Fruit fly (Drosophila melanogaster) whole organism, embryonic: ENCODE measurements around the gene CG15894.

Experiments used
- Adf1 ChIP-seq: fragments of 200-800 bp; sonication (Bioruptor generic); IDR thresholded peaks from 2 replicates; pipeline ENCODE4 v1.3.6; 2022; ENCODE audit warnings: missing biosample characterization, missing genetic modification characterization
- CG10431 ChIP-seq: fragments of 200-800 bp; sonication (Bioruptor generic); optimal IDR thresholded peaks from 3 replicates; lab custom pipeline; 2018; ENCODE audit warnings: missing biosample characterization, mild to moderate bottlenecking, missing genetic modification characterization
- CG10565 ChIP-seq: fragments of 200-800 bp; sonication (Bioruptor generic); optimal IDR thresholded peaks from 3 replicates; lab custom pipeline; 2016; ENCODE audit warnings: missing biosample characterization, mild to moderate bottlenecking, missing genetic modification characterization
- CG11398 ChIP-seq: fragments of 200-800 bp; sonication (Bioruptor generic); optimal IDR thresholded peaks from 2 replicates; lab custom pipeline; 2016; ENCODE audit warnings: missing biosample characterization, missing genetic modification characterization
- CG11696 ChIP-seq: fragments of 200-800 bp; sonication (Bioruptor generic); IDR thresholded peaks from 2 replicates; pipeline ENCODE4 v1.3.6; 2022; ENCODE audit warnings: missing biosample characterization, missing genetic modification characterization
- CG11723 ChIP-seq: fragments of 200-800 bp; sonication (Bioruptor generic); optimal IDR thresholded peaks from 2 replicates; lab custom pipeline; 2017; ENCODE audit warnings: missing biosample characterization, mild to moderate bottlenecking, missing genetic modification characterization
- CG12219 ChIP-seq: fragments of 200-800 bp; sonication (Bioruptor generic); optimal IDR thresholded peaks from 3 replicates; lab custom pipeline; 2018; ENCODE audit warnings: missing biosample characterization, mild to moderate bottlenecking, missing genetic modification characterization
- CG12236 ChIP-seq: fragments of 200-800 bp; sonication (Bioruptor generic); optimal IDR thresholded peaks from 2 replicates; lab custom pipeline; 2016; ENCODE audit warnings: missing biosample characterization, missing genetic modification characterization
- CG12942 ChIP-seq: fragments of 200-800 bp; sonication (Bioruptor generic); optimal IDR thresholded peaks from 3 replicates; lab custom pipeline; 2016; ENCODE audit warnings: missing biosample characterization, missing genetic modification characterization
- CG13775 ChIP-seq: fragments of 200-800 bp; sonication (Bioruptor generic); optimal IDR thresholded peaks from 3 replicates; lab custom pipeline; 2017; ENCODE audit warnings: missing biosample characterization, mild to moderate bottlenecking, missing genetic modification characterization
- CG15696 ChIP-seq: fragments of 200-800 bp; sonication (Bioruptor generic); optimal IDR thresholded peaks from 2 replicates; lab custom pipeline; 2019; ENCODE audit warnings: missing biosample characterization, mild to moderate bottlenecking, missing genetic modification characterization, moderate library complexity
- CG17361 ChIP-seq: fragments of 200-800 bp; sonication (Bioruptor generic); IDR thresholded peaks from 3 replicates; pipeline ENCODE4 v1.3.6; 2022; ENCODE audit warnings: missing biosample characterization, missing genetic modification characterization
- CG17912 ChIP-seq: fragments of 200-800 bp; sonication (Bioruptor generic); optimal IDR thresholded peaks from 2 replicates; lab custom pipeline; 2018; ENCODE audit warnings: missing biosample characterization, mild to moderate bottlenecking, missing genetic modification characterization
- CG18619 ChIP-seq: fragments of 200-800 bp; sonication (Bioruptor generic); optimal IDR thresholded peaks from 3 replicates; lab custom pipeline; 2017; ENCODE audit warnings: missing biosample characterization, mild to moderate bottlenecking, missing genetic modification characterization
- CG2199 ChIP-seq: fragments of 200-800 bp; sonication (Bioruptor generic); IDR thresholded peaks from 3 replicates; pipeline ENCODE4 v1.3.6; 2022; ENCODE audit warnings: missing biosample characterization, missing genetic modification characterization
- CG2202 ChIP-seq: fragments of 200-800 bp; sonication (Bioruptor generic); optimal IDR thresholded peaks from 2 replicates; lab custom pipeline; 2018; ENCODE audit warnings: missing biosample characterization, mild to moderate bottlenecking, missing genetic modification characterization
- CG3065 ChIP-seq: fragments of 200-800 bp; sonication (Bioruptor generic); optimal IDR thresholded peaks from 2 replicates; lab custom pipeline; 2016; ENCODE audit warnings: missing biosample characterization, missing genetic modification characterization
- CG3163 ChIP-seq: fragments of 200-800 bp; sonication (Bioruptor generic); optimal IDR thresholded peaks from 3 replicates; lab custom pipeline; 2016; ENCODE audit warnings: missing biosample characterization, missing genetic modification characterization
- CG7839 ChIP-seq: fragments of 200-800 bp; sonication (Bioruptor generic); optimal IDR thresholded peaks from 3 replicates; lab custom pipeline; 2018; ENCODE audit warnings: missing biosample characterization, mild to moderate bottlenecking, missing genetic modification characterization, moderate library complexity
- CG7963 ChIP-seq: fragments of 200-800 bp; sonication (Bioruptor generic); IDR thresholded peaks from 3 replicates; pipeline ENCODE4 v1.3.6; 2022; ENCODE audit warnings: missing biosample characterization, missing genetic modification characterization; ENCODE audit not compliant: partially characterized antibody
- CG9932 ChIP-seq: fragments of 200-800 bp; sonication (Bioruptor generic); IDR thresholded peaks from 2 replicates; pipeline ENCODE4 v1.3.6; 2022; ENCODE audit warnings: missing biosample characterization, missing genetic modification characterization
- CTCF ChIP-seq: fragments of 200-800 bp; sonication (Bioruptor generic); optimal IDR thresholded peaks from 2 replicates; lab custom pipeline; 2017; ENCODE audit warnings: missing biosample characterization, mild to moderate bottlenecking, missing genetic modification characterization, moderate library complexity
- Camta ChIP-seq: fragments of 200-800 bp; sonication (Bioruptor generic); optimal IDR thresholded peaks from 2 replicates; lab custom pipeline; 2016; ENCODE audit warnings: missing biosample characterization, missing genetic modification characterization
- Doc3 ChIP-seq: fragments of 200-800 bp; sonication (Bioruptor generic); IDR thresholded peaks from 3 replicates; pipeline ENCODE4 v1.3.6; 2022; ENCODE audit warnings: missing biosample characterization, missing genetic modification characterization; ENCODE audit not compliant: partially characterized antibody
- HLHmδ ChIP-seq: fragments of 200-800 bp; sonication (Bioruptor generic); optimal IDR thresholded peaks from 2 replicates; lab custom pipeline; 2018; ENCODE audit warnings: missing biosample characterization, mild to moderate bottlenecking, missing genetic modification characterization, moderate library complexity
- Hmr ChIP-seq: fragments of 200-800 bp; sonication (Bioruptor generic); optimal IDR thresholded peaks from 3 replicates; lab custom pipeline; 2017; ENCODE audit warnings: mild to moderate bottlenecking, missing biosample characterization, missing genetic modification reagents, missing genetic modification characterization
- Hr51 ChIP-seq, 2 experiments: fragments of 200-800 bp; sonication (Bioruptor generic); optimal IDR thresholded peaks; 2 replicates in 1 of 2; 3 replicates in 1 of 2; lab custom pipeline; 2016 to 2018; ENCODE audit warnings: missing biosample characterization in 2 of 2, missing genetic modification characterization in 2 of 2, mild to moderate bottlenecking in 1 of 2, moderate library complexity in 1 of 2
- Neu2 ChIP-seq: fragments of 200-800 bp; sonication (Bioruptor generic); optimal IDR thresholded peaks from 3 replicates; lab custom pipeline; 2016; ENCODE audit warnings: missing biosample characterization, missing genetic modification characterization, borderline replicate concordance
- Oli ChIP-seq: fragments of 200-800 bp; sonication (Bioruptor generic); optimal IDR thresholded peaks from 2 replicates; lab custom pipeline; 2018; ENCODE audit warnings: missing biosample characterization, mild to moderate bottlenecking, missing genetic modification characterization, moderate library complexity
- Pdp1 ChIP-seq, 2 experiments: fragments of 200-800 bp; sonication (Bioruptor generic); optimal IDR thresholded peaks; 3 replicates each; lab custom pipeline; 2016; ENCODE audit warnings: missing biosample characterization in 2 of 2, missing genetic modification characterization in 2 of 2, mild to moderate bottlenecking in 1 of 2, moderate library complexity in 1 of 2
- Ptx1 ChIP-seq: fragments of 200-800 bp; sonication (Bioruptor generic); IDR thresholded peaks from 2 replicates; pipeline ENCODE4 v1.3.6; 2022; ENCODE audit warnings: missing biosample characterization, missing genetic modification characterization
- Sry-β ChIP-seq: fragments of 200-800 bp; sonication (Bioruptor generic); optimal IDR thresholded peaks from 2 replicates; lab custom pipeline; 2018; ENCODE audit warnings: missing biosample characterization, mild to moderate bottlenecking, missing genetic modification characterization, moderate library complexity
- Usf ChIP-seq: fragments of 200-800 bp; sonication (Bioruptor generic); optimal IDR thresholded peaks from 2 replicates; lab custom pipeline; 2017; ENCODE audit warnings: missing genotype, missing biosample characterization, missing genetic modification characterization
- Xrp1 ChIP-seq: fragments of 200-800 bp; sonication (Bioruptor generic); IDR thresholded peaks from 2 replicates; pipeline ENCODE4 v1.3.6; 2022; ENCODE audit warnings: missing biosample characterization, missing genetic modification characterization
- bab2 ChIP-seq: fragments of 200-800 bp; sonication (Bioruptor generic); optimal IDR thresholded peaks from 2 replicates; lab custom pipeline; 2016; ENCODE audit warnings: missing biosample characterization, missing genetic modification characterization
- dmrt99B ChIP-seq: fragments of 200-800 bp; sonication (Bioruptor generic); optimal IDR thresholded peaks from 2 replicates; lab custom pipeline; 2018; ENCODE audit warnings: missing biosample characterization, mild to moderate bottlenecking, missing genetic modification characterization, moderate library complexity
- ems ChIP-seq: fragments of 200-800 bp; sonication (Bioruptor generic); optimal IDR thresholded peaks from 3 replicates; lab custom pipeline; 2016; ENCODE audit warnings: missing biosample characterization, missing genetic modification characterization
- eyg ChIP-seq: fragments of 200-800 bp; sonication (Bioruptor generic); optimal IDR thresholded peaks from 3 replicates; lab custom pipeline; 2016; ENCODE audit warnings: missing biosample characterization, missing genetic modification characterization
- grau ChIP-seq: fragments of 200-800 bp; optimal IDR thresholded peaks from 3 replicates; lab custom pipeline; 2019; ENCODE audit warnings: missing biosample characterization, mild to moderate bottlenecking, missing genetic modification characterization, moderate library complexity
- gsb-n ChIP-seq: fragments of 200-800 bp; sonication (Bioruptor generic); optimal IDR thresholded peaks from 3 replicates; lab custom pipeline; 2018; ENCODE audit warnings: missing biosample characterization, mild to moderate bottlenecking, missing genetic modification characterization
- ken ChIP-seq: fragments of 200-800 bp; sonication (Bioruptor generic); IDR thresholded peaks from 3 replicates; pipeline ENCODE4 v1.3.6; 2022; ENCODE audit warnings: missing biosample characterization, missing genetic modification characterization
- klu ChIP-seq: fragments of 200-800 bp; sonication (Bioruptor generic); IDR thresholded peaks from 2 replicates; pipeline ENCODE4 v1.3.6; 2022; ENCODE audit warnings: missing biosample characterization, missing genetic modification characterization
- kni ChIP-seq: fragments of 200-800 bp; sonication (Bioruptor generic); optimal IDR thresholded peaks from 3 replicates; lab custom pipeline; 2017; ENCODE audit warnings: mild to moderate bottlenecking, missing biosample characterization, missing genetic modification reagents, missing genetic modification characterization
- p53 ChIP-seq: fragments of 200-800 bp; sonication (Bioruptor generic); optimal IDR thresholded peaks from 2 replicates; lab custom pipeline; 2016; ENCODE audit warnings: missing biosample characterization, missing genetic modification characterization
- pum ChIP-seq: fragments of 200-800 bp; sonication (Bioruptor generic); optimal IDR thresholded peaks from 2 replicates; lab custom pipeline; 2016; ENCODE audit warnings: missing biosample characterization, missing genetic modification characterization
- sc ChIP-seq, 3 experiments: fragments of >200 bp in 2 of 3; fragments of 200-800 bp in 1 of 3; sonication (Bioruptor generic) in 1 of 3; optimal IDR thresholded peaks; 2 replicates in 2 of 3; 3 replicates in 1 of 3; lab custom pipeline; 2017; ENCODE audit warnings: mild to moderate bottlenecking in 1 of 3, missing biosample characterization in 1 of 3, missing genetic modification characterization in 1 of 3, missing genetic modification reagents in 1 of 3
- sisA ChIP-seq: fragments of 200-800 bp; sonication (Bioruptor generic); IDR thresholded peaks from 2 replicates; pipeline ENCODE4 v1.3.6; 2022; ENCODE audit warnings: missing biosample characterization, missing genetic modification characterization
- slbo ChIP-seq: fragments of 200-800 bp; sonication (Bioruptor generic); IDR thresholded peaks from 2 replicates; pipeline ENCODE4 v1.3.6; 2022; ENCODE audit warnings: missing biosample characterization, missing genetic modification characterization
- tin ChIP-seq: fragments of 200-800 bp; sonication (Bioruptor generic); optimal IDR thresholded peaks from 3 replicates; lab custom pipeline; 2016; ENCODE audit warnings: missing biosample characterization, missing genetic modification characterization
- twi ChIP-seq: fragments of 200-800 bp; optimal IDR thresholded peaks from 2 replicates; lab custom pipeline; 2019; ENCODE audit warnings: missing biosample characterization, mild to moderate bottlenecking, missing genetic modification characterization, moderate library complexity
- usp ChIP-seq: fragments of >200 bp; optimal IDR thresholded peaks from 2 replicates; lab custom pipeline; 2017; ENCODE audit warnings: missing biosample characterization, missing genetic modification characterization
- yki ChIP-seq: fragments of >200 bp; optimal IDR thresholded peaks from 3 replicates; lab custom pipeline; 2018

The CG15894 gene

dm6 chrX:6366357-6366691 is 57.3 kb downstream of the CG15894 start (continued):
- TF ChIP-seq dmrt99B (tag; lab: Kevin White, UChicago) (peak; percentile 85), bab2 (GFP tag; lab: Kevin White, UChicago) (peak; percentile 87), CG3065 (GFP tag; lab: Kevin White, UChicago) (peak; percentile 52), CG2202 (tag; lab: Kevin White, UChicago) (no peak), pum (GFP tag; lab: Kevin White, UChicago) (peak; percentile 82), Pdp1 (GFP tag; optimal IDR thresholded peaks at IDR 0.05; lab: Kevin White, UChicago) (peak; percentile 68 to 87), CG12942 (GFP tag; lab: Kevin White, UChicago) (peak; percentile 55), Camta (peak; percentile 82), CG12219 (GFP tag; lab: Kevin White, UChicago) (peak; percentile 84), CG7963 (no peak), Usf (peak; percentile 62), CG12236 (GFP tag; lab: Kevin White, UChicago) (peak; percentile 61), ken (GFP tag; lab: Robert Waterston, UW) (peak; percentile 88), Oli (tag; lab: Kevin White, UChicago) (peak; percentile 82), CTCF (GFP tag; lab: Kevin White, UChicago) (peak; percentile 31), klu (peak; percentile 78), CG11398 (peak; percentile 69), CG10565 (GFP tag; lab: Kevin White, UChicago) (no peak), Adf1 (peak; percentile 55), CG2199 (GFP tag; lab: Robert Waterston, UW) (peak; percentile 67; the same call in 2 of the 3 replicates), Sry-β (GFP tag; lab: Kevin White, UChicago) (no peak), sisA (GFP tag; lab: Robert Waterston, UW) (peak; percentile 88), CG17912 (GFP tag; lab: Kevin White, UChicago) (no peak), sc (optimal IDR thresholded peaks at IDR 0.05; lab: Kevin White, UChicago) (no peak), sc (GFP tag; optimal IDR thresholded peaks at IDR 0.05; lab: Kevin White, UChicago) (peak; percentile 42), HLHmδ (no peak), ems (GFP tag; lab: Kevin White, UChicago) (peak; percentile 75), twi (tag; lab: Kevin White, UChicago) (peak; percentile 41), slbo (GFP tag; lab: Robert Waterston, UW) (peak; percentile 96), CG11696 (GFP tag; lab: Robert Waterston, UW) (peak; percentile 80), eyg (GFP tag; lab: Kevin White, UChicago) (peak; percentile 70), yki (lab: Kevin White, UChicago) (no peak), grau (tag; lab: Kevin White, UChicago) (peak; percentile 97), Xrp1 (GFP tag; lab: Robert Waterston, UW) (peak; percentile 80), kni (GFP tag; lab: Kevin White, UChicago) (peak; percentile 11), CG9932 (peak; percentile 95), gsb-n (tag; lab: Kevin White, UChicago) (no peak), CG13775 (GFP tag; lab: Kevin White, UChicago) (peak; percentile 75), CG17361 (GFP tag; lab: Robert Waterston, UW) (peak; percentile 68; the same call in 2 of the 3 replicates), CG3163 (GFP tag; lab: Kevin White, UChicago) (peak; percentile 66), CG7839 (peak; percentile 90), Hr51 (GFP tag; optimal IDR thresholded peaks at IDR 0.05; lab: Kevin White, UChicago) (peak; percentile 76 to 86), p53 (GFP tag; lab: Kevin White, UChicago) (peak; percentile 52), Hmr (GFP tag; lab: Kevin White, UChicago) (peak; percentile 88), Doc3 (GFP tag; lab: Robert Waterston, UW) (no peak), CG11723 (GFP tag; lab: Kevin White, UChicago) (peak; percentile 59), CG18619 (GFP tag; lab: Kevin White, UChicago) (peak; percentile 82), CG15696 (tag; lab: Kevin White, UChicago) (peak; percentile 51), tin (peak; percentile 81), Ptx1 (GFP tag; lab: Robert Waterston, UW) (peak; percentile 91), CG10431 (GFP tag; lab: Kevin White, UChicago) (no peak), usp (GFP tag; lab: Kevin White, UChicago) (no peak), Neu2 (GFP tag; lab: Kevin White, UChicago) (no peak)
